Worm (Caenorhabditis elegans): Measurements from ENCODE around the gene srx-115.

- no peak for TF ChIP-seq ets-4 (tag; optimal IDR thresholded peaks at IDR 0.05)
- TF ChIP-seq nhr-11 (tag; optimal IDR thresholded peaks at IDR 0.05): no peak
- TF ChIP-seq fkh-10 (GFP tag; optimal IDR thresholded peaks at IDR 0.05): no peak
Observed at ce11 chrV:8730991-8731390, 40.7 kb upstream of the srx-115 start.
